Worm (Caenorhabditis elegans): ENCODE measurements around the gene F23D12.10.

ce11 chrX:14464513-14464912 is 49.0 kb upstream of the F23D12.10 start, which contains the start of gene M163.7:
- TF ChIP-seq ama-1 (optimal IDR thresholded peaks at IDR 0.05) (no peak), hmbx-1 (tag; optimal IDR thresholded peaks at IDR 0.05) (no peak), F13C5.2 (tag; optimal IDR thresholded peaks at IDR 0.05) (no peak), pes-1 (GFP tag; IDR thresholded peaks at IDR 0.05) (no peak), sea-1 (GFP tag; conservative IDR thresholded peaks at IDR 0.05) (no peak), hnd-1 (tag; optimal IDR thresholded peaks at IDR 0.05) (no peak), tra-4 (tag; optimal IDR thresholded peaks at IDR 0.05) (no peak), flt-1 (GFP tag; IDR thresholded peaks at IDR 0.05) (no peak), ceh-36 (tag; optimal IDR thresholded peaks at IDR 0.05) (no peak)
